Fruit fly (Drosophila melanogaster) whole organism, embryonic: ENCODE measurements around the gene SNRPG.

ENCODE experiments used
- Adf1 ChIP-seq: fragments of 200-800 bp; sonication (Bioruptor generic); IDR thresholded peaks from 2 replicates; pipeline ENCODE4 v1.3.6; 2022; ENCODE audit warnings: missing biosample characterization, missing genetic modification characterization
- Bteb2 ChIP-seq: fragments of 200-800 bp; sonication (Bioruptor generic); optimal IDR thresholded peaks from 2 replicates; lab custom pipeline; 2016; ENCODE audit warnings: missing biosample characterization, missing genetic modification characterization
- CG10274 ChIP-seq: fragments of 200-800 bp; sonication (Bioruptor generic); optimal IDR thresholded peaks from 3 replicates; lab custom pipeline; 2017; ENCODE audit warnings: missing biosample characterization, mild to moderate bottlenecking, missing genetic modification characterization
- CG10366 ChIP-seq: fragments of 200-800 bp; sonication (Bioruptor generic); IDR thresholded peaks from 2 replicates; pipeline ENCODE4 v1.3.6; 2022; ENCODE audit warnings: missing biosample characterization, missing genetic modification characterization
- CG11093 ChIP-seq: fragments of 200-800 bp; sonication (Bioruptor generic); IDR thresholded peaks from 3 replicates; pipeline ENCODE4 v1.3.6; 2022; ENCODE audit warnings: missing biosample characterization, missing genetic modification characterization
- CG12659 ChIP-seq: fragments of 200-800 bp; sonication (Bioruptor generic); optimal IDR thresholded peaks from 3 replicates; lab custom pipeline; 2017; ENCODE audit warnings: mild to moderate bottlenecking, missing biosample characterization, missing genetic modification reagents, missing genetic modification characterization
- CG13624 ChIP-seq: fragments of 200-800 bp; sonication (Bioruptor generic); optimal IDR thresholded peaks from 2 replicates; lab custom pipeline; 2016; ENCODE audit warnings: missing biosample characterization, missing genetic modification characterization
- CG14710 ChIP-seq: fragments of 200-800 bp; sonication (Bioruptor generic); optimal IDR thresholded peaks from 3 replicates; lab custom pipeline; 2019; ENCODE audit warnings: missing biosample characterization, mild to moderate bottlenecking, missing genetic modification characterization, moderate library complexity
- CG15514 ChIP-seq: fragments of 200-800 bp; sonication (Bioruptor generic); optimal IDR thresholded peaks from 3 replicates; lab custom pipeline; 2017; ENCODE audit warnings: missing biosample characterization, missing genetic modification characterization, mild to moderate bottlenecking, moderate library complexity, missing genetic modification reagents
- CG18476 ChIP-seq: fragments of 200-800 bp; sonication (Bioruptor generic); optimal IDR thresholded peaks from 2 replicates; lab custom pipeline; 2016; ENCODE audit warnings: missing biosample characterization, mild to moderate bottlenecking, missing genetic modification characterization
- CG2116 ChIP-seq: fragments of 200-800 bp; sonication (Bioruptor generic); optimal IDR thresholded peaks from 3 replicates; lab custom pipeline; 2018; ENCODE audit warnings: missing biosample characterization, mild to moderate bottlenecking, missing genetic modification characterization
- CG2129 ChIP-seq: fragments of 200-800 bp; sonication (Bioruptor generic); IDR thresholded peaks from 2 replicates; pipeline ENCODE4 v1.3.6; 2022; ENCODE audit warnings: missing biosample characterization, missing genetic modification characterization; ENCODE audit not compliant: partially characterized antibody
- CG2199 ChIP-seq: fragments of 200-800 bp; sonication (Bioruptor generic); IDR thresholded peaks from 3 replicates; pipeline ENCODE4 v1.3.6; 2022; ENCODE audit warnings: missing biosample characterization, missing genetic modification characterization
- CG33557 ChIP-seq: fragments of 200-800 bp; sonication (Bioruptor generic); optimal IDR thresholded peaks from 2 replicates; lab custom pipeline; 2019; ENCODE audit warnings: missing biosample characterization, mild to moderate bottlenecking, missing genetic modification characterization, moderate library complexity
- CG34224 ChIP-seq: fragments of 200-800 bp; sonication (Bioruptor generic); IDR thresholded peaks from 3 replicates; pipeline ENCODE4 v1.3.6; 2022; ENCODE audit warnings: missing biosample characterization, missing genetic modification characterization; ENCODE audit not compliant: partially characterized antibody
- CG34422 ChIP-seq: fragments of 200-800 bp; sonication (Bioruptor generic); IDR thresholded peaks from 3 replicates; pipeline ENCODE4 v1.3.6; 2022; ENCODE audit warnings: missing biosample characterization, missing genetic modification characterization
- CG3995 ChIP-seq: fragments of 200-800 bp; sonication (Bioruptor generic); optimal IDR thresholded peaks from 3 replicates; lab custom pipeline; 2016; ENCODE audit warnings: missing biosample characterization, missing genetic modification characterization
- CG6654 ChIP-seq: fragments of 200-800 bp; sonication (Bioruptor generic); optimal IDR thresholded peaks from 2 replicates; lab custom pipeline; 2017; ENCODE audit warnings: missing biosample characterization, mild to moderate bottlenecking, missing genetic modification characterization
- CG6791 ChIP-seq: fragments of 200-800 bp; sonication (Bioruptor generic); IDR thresholded peaks from 3 replicates; pipeline ENCODE4 v1.3.6; 2022; ENCODE audit warnings: missing biosample characterization, missing genetic modification characterization; ENCODE audit not compliant: partially characterized antibody
- CG8478 ChIP-seq: fragments of >200 bp; optimal IDR thresholded peaks from 2 replicates; lab custom pipeline; 2018
- CHES-1-like ChIP-seq: fragments of 200-800 bp; sonication (Bioruptor generic); optimal IDR thresholded peaks from 2 replicates; lab custom pipeline; 2016; ENCODE audit warnings: missing biosample characterization, missing genetic modification characterization
- CTCF ChIP-seq: fragments of 200-800 bp; sonication (Bioruptor generic); optimal IDR thresholded peaks from 2 replicates; lab custom pipeline; 2017; ENCODE audit warnings: missing biosample characterization, mild to moderate bottlenecking, missing genetic modification characterization, moderate library complexity
- Deaf1 ChIP-seq: fragments of 200-800 bp; optimal IDR thresholded peaks from 3 replicates; lab custom pipeline; 2019; ENCODE audit warnings: missing biosample characterization, mild to moderate bottlenecking, missing genetic modification characterization, moderate library complexity
- Dek ChIP-seq: fragments of 200-800 bp; sonication (Bioruptor generic); optimal IDR thresholded peaks from 3 replicates; lab custom pipeline; 2019; ENCODE audit warnings: missing biosample characterization, mild to moderate bottlenecking, missing genetic modification characterization, moderate library complexity
- Med ChIP-seq: fragments of 200-800 bp; sonication (Bioruptor generic); peaks from one replicate; lab custom pipeline; 2016; ENCODE audit warnings: missing biosample characterization, missing genetic modification characterization, mild to moderate bottlenecking, inconsistent platforms, moderate library complexity
- Mes4 ChIP-seq: fragments of 200-800 bp; sonication (Bioruptor generic); optimal IDR thresholded peaks from 2 replicates; lab custom pipeline; 2016; ENCODE audit warnings: missing biosample characterization, missing genetic modification characterization
- NFAT ChIP-seq: fragments of 200-800 bp; sonication (Bioruptor generic); IDR thresholded peaks from 2 replicates; pipeline ENCODE4 v1.3.6; 2022; ENCODE audit warnings: missing biosample characterization, missing genetic modification characterization
- Nf-YB ChIP-seq: fragments of 200-800 bp; sonication (Bioruptor generic); optimal IDR thresholded peaks from 3 replicates; lab custom pipeline; 2019; ENCODE audit warnings: missing biosample characterization, mild to moderate bottlenecking, missing genetic modification characterization, moderate library complexity
- Nf-YC ChIP-seq: fragments of 200-800 bp; optimal IDR thresholded peaks from 3 replicates; lab custom pipeline; 2019; ENCODE audit warnings: missing biosample characterization, mild to moderate bottlenecking, missing genetic modification characterization, moderate library complexity
- Sin3A ChIP-seq: fragments of >200 bp; optimal IDR thresholded peaks from 2 replicates; lab custom pipeline; 2018
- Xbp1 ChIP-seq: fragments of 200-800 bp; sonication (Bioruptor generic); optimal IDR thresholded peaks from 3 replicates; lab custom pipeline; 2016; ENCODE audit warnings: missing biosample characterization, mild to moderate bottlenecking, missing genetic modification characterization
- ara ChIP-seq: fragments of 200-800 bp; sonication (Bioruptor generic); IDR thresholded peaks from 2 replicates; pipeline ENCODE4 v1.3.6; 2022; ENCODE audit warnings: missing biosample characterization, missing genetic modification characterization
- bab2 ChIP-seq: fragments of 200-800 bp; sonication (Bioruptor generic); optimal IDR thresholded peaks from 2 replicates; lab custom pipeline; 2016; ENCODE audit warnings: missing biosample characterization, missing genetic modification characterization
- chinmo ChIP-seq: fragments of 200-800 bp; sonication (Bioruptor generic); IDR thresholded peaks from 4 replicates; pipeline ENCODE4 v1.3.6; 2022; ENCODE audit warnings: missing biosample characterization, missing genetic modification characterization; ENCODE audit not compliant: partially characterized antibody
- dm ChIP-seq: fragments of 200-800 bp; sonication (Bioruptor generic); optimal IDR thresholded peaks from 3 replicates; lab custom pipeline; 2016; ENCODE audit warnings: missing biosample characterization, missing genetic modification characterization
- emc ChIP-seq: fragments of 200-800 bp; sonication (Bioruptor generic); optimal IDR thresholded peaks from 2 replicates; lab custom pipeline; 2016; ENCODE audit warnings: missing biosample characterization, missing genetic modification characterization
- gem ChIP-seq: fragments of 200-800 bp; sonication (Bioruptor generic); optimal IDR thresholded peaks from 2 replicates; lab custom pipeline; 2019; ENCODE audit warnings: missing biosample characterization, mild to moderate bottlenecking, missing genetic modification characterization, moderate library complexity
- gro ChIP-seq: fragments of 200-800 bp; sonication (Bioruptor generic); optimal IDR thresholded peaks from 2 replicates; lab custom pipeline; 2016; ENCODE audit warnings: missing biosample characterization, missing genetic modification characterization
- hbn ChIP-seq: fragments of 200-800 bp; sonication (Bioruptor generic); IDR thresholded peaks from 2 replicates; pipeline ENCODE4 v1.3.6; 2022; ENCODE audit warnings: missing biosample characterization, missing genetic modification characterization; ENCODE audit not compliant: partially characterized antibody
- jumu ChIP-seq: fragments of 200-800 bp; sonication (Bioruptor generic); optimal IDR thresholded peaks from 3 replicates; lab custom pipeline; 2016; ENCODE audit warnings: missing biosample characterization, missing genetic modification characterization
- lola ChIP-seq, 3 experiments: fragments of >200 bp in 2 of 3; fragments of 200-800 bp in 1 of 3; sonication (Bioruptor generic) in 1 of 3; optimal IDR thresholded peaks; 2 replicates each; lab custom pipeline; 2017 to 2019; ENCODE audit warnings: missing biosample characterization in 3 of 3, missing genetic modification characterization in 3 of 3, mild to moderate bottlenecking in 1 of 3, moderate library complexity in 1 of 3
- nerfin-2 ChIP-seq: fragments of 200-800 bp; sonication (Bioruptor generic); IDR thresholded peaks from 2 replicates; pipeline ENCODE4 v1.3.6; 2022; ENCODE audit warnings: missing biosample characterization, missing genetic modification characterization; ENCODE audit not compliant: partially characterized antibody
- pho ChIP-seq: fragments of 200-800 bp; sonication (Bioruptor generic); optimal IDR thresholded peaks from 2 replicates; lab custom pipeline; 2016; ENCODE audit warnings: missing biosample characterization, missing genetic modification characterization
- phol ChIP-seq: fragments of 200-800 bp; sonication (Bioruptor generic); optimal IDR thresholded peaks from 3 replicates; lab custom pipeline; 2018; ENCODE audit warnings: missing biosample characterization, mild to moderate bottlenecking, missing genetic modification characterization, moderate library complexity
- pum ChIP-seq: fragments of 200-800 bp; sonication (Bioruptor generic); optimal IDR thresholded peaks from 2 replicates; lab custom pipeline; 2016; ENCODE audit warnings: missing biosample characterization, missing genetic modification characterization
- ssp ChIP-seq: fragments of 200-800 bp; sonication (Bioruptor generic); IDR thresholded peaks from 2 replicates; pipeline ENCODE4 v1.3.6; 2022; ENCODE audit warnings: missing biosample characterization, missing genetic modification characterization
- sug ChIP-seq: fragments of 200-800 bp; optimal IDR thresholded peaks from 2 replicates; lab custom pipeline; 2019; ENCODE audit warnings: missing biosample characterization, mild to moderate bottlenecking, missing genetic modification characterization, moderate library complexity
- tll ChIP-seq, 2 experiments: fragments of 200-800 bp in 1 of 2; fragments of >200 bp in 1 of 2; sonication (Bioruptor generic) in 1 of 2; optimal IDR thresholded peaks; 2 replicates each; lab custom pipeline; 2017 to 2019; ENCODE audit warnings: missing biosample characterization in 2 of 2, missing genetic modification characterization in 2 of 2, mild to moderate bottlenecking in 1 of 2, moderate library complexity in 1 of 2
- vnd ChIP-seq: fragments of 200-800 bp; sonication (Bioruptor generic); IDR thresholded peaks from 3 replicates; pipeline ENCODE4 v1.3.6; 2022; ENCODE audit warnings: missing biosample characterization, missing genetic modification characterization; ENCODE audit not compliant: partially characterized antibody
- zen2 ChIP-seq: fragments of 200-800 bp; sonication (Bioruptor generic); IDR thresholded peaks from 3 replicates; pipeline ENCODE4 v1.3.6; 2022; ENCODE audit warnings: missing biosample characterization, missing genetic modification characterization; ENCODE audit not compliant: partially characterized antibody

The SNRPG gene

dm6 chrX:16683765-16684164, 43.5 kb upstream of the SNRPG start, which contains the start of gene Axs:
TSS of gene Axs (minus strand) at chrX:16683895.
- TF ChIP-seq CG13624 (GFP tag; lab: Kevin White, UChicago) (peak; percentile 6), CG33557 (GFP tag; lab: Kevin White, UChicago) (peak; percentile 9), CG10366 (no peak), CG2116 (GFP tag; lab: Kevin White, UChicago) (peak; percentile 85), CG14710 (tag; lab: Kevin White, UChicago) (peak; percentile 38), vnd (peak; percentile 58; the same call in 2 of the 3 replicates), bab2 (GFP tag; lab: Kevin White, UChicago) (no peak), gem (peak; percentile 17), emc (no peak), tll (GFP tag; optimal IDR thresholded peaks at IDR 0.05; lab: Kevin White, UChicago) (peak in 1 of 2 experiments; percentile 37), Sin3A (lab: Kevin White, UChicago) (peak; percentile 48), CG2199 (GFP tag; lab: Robert Waterston, UW) (peak; percentile 13; the same call in 1 of the 3 replicates), CG10274 (GFP tag; lab: Kevin White, UChicago) (no peak), Deaf1 (tag; lab: Kevin White, UChicago) (no peak), CHES-1-like (GFP tag; lab: Kevin White, UChicago) (peak; percentile 53), ara (GFP tag; lab: Robert Waterston, UW) (no peak), Nf-YC (tag; lab: Kevin White, UChicago) (peak; percentile 9), CG6654 (GFP tag; lab: Kevin White, UChicago) (no peak), sug (peak; percentile 31), CTCF (GFP tag; lab: Kevin White, UChicago) (peak; percentile 21), jumu (GFP tag; lab: Kevin White, UChicago) (peak; percentile 16), CG2129 (GFP tag; lab: Robert Waterston, UW) (no peak), lola (GFP tag; optimal IDR thresholded peaks at IDR 0.05; lab: Kevin White, UChicago) (peak in 1 of 3 experiments; percentile 30), hbn (GFP tag; lab: Robert Waterston, UW) (peak; percentile 50), pum (GFP tag; lab: Kevin White, UChicago) (peak; percentile 9), CG34422 (GFP tag; lab: Robert Waterston, UW) (0 out of 3 replicates have a peak, but pooled peaks have one; percentile 36), chinmo (GFP tag; lab: Robert Waterston, UW) (peak; percentile 99), NFAT (GFP tag; lab: Robert Waterston, UW) (peak; percentile 40; the same call in 1 of the 2 replicates), Nf-YB (GFP tag; lab: Kevin White, UChicago) (no peak), pho (GFP tag; lab: Kevin White, UChicago) (peak; percentile 1), zen2 (peak; percentile 66; the same call in 2 of the 3 replicates), CG8478 (lab: Kevin White, UChicago) (no peak), Xbp1 (peak; percentile 57), CG12659 (GFP tag; lab: Kevin White, UChicago) (peak; percentile 50), CG18476 (no peak), CG3995 (GFP tag; lab: Kevin White, UChicago) (peak; percentile 62), Dek (peak; percentile 28), gro (GFP tag; lab: Kevin White, UChicago) (peak; percentile 51), nerfin-2 (GFP tag; lab: Robert Waterston, UW) (peak; percentile 52), dm (GFP tag; lab: Kevin White, UChicago) (peak; percentile 40), Bteb2 (GFP tag; lab: Kevin White, UChicago) (no peak), CG11093 (GFP tag; lab: Robert Waterston, UW) (no peak), CG15514 (GFP tag; lab: Kevin White, UChicago) (peak; percentile 44), CG6791 (peak; percentile 75), ssp (GFP tag; lab: Robert Waterston, UW) (no peak), phol (tag; lab: Kevin White, UChicago) (peak; percentile 45), Med (GFP tag; lab: Kevin White, UChicago) (peak; percentile 89), Mes4 (GFP tag; lab: Kevin White, UChicago) (peak; percentile 29), CG34224 (GFP tag; lab: Robert Waterston, UW) (0 out of 3 replicates have a peak, but pooled peaks have one; percentile 35), Adf1 (GFP tag; lab: Robert Waterston, UW) (no peak)
